Fruit fly (Drosophila melanogaster) S2 (cell line): ENCODE data around the gene CG33303.

Source experiments
- CG8478 ChIP-seq: fragments of >200 bp; optimal IDR thresholded peaks from 2 replicates; lab custom pipeline; 2018
- CTCF ChIP-seq, 2 experiments: fragments of >200 bp; optimal IDR thresholded peaks; 2 replicates each; lab custom pipeline; 2018

DNA sequence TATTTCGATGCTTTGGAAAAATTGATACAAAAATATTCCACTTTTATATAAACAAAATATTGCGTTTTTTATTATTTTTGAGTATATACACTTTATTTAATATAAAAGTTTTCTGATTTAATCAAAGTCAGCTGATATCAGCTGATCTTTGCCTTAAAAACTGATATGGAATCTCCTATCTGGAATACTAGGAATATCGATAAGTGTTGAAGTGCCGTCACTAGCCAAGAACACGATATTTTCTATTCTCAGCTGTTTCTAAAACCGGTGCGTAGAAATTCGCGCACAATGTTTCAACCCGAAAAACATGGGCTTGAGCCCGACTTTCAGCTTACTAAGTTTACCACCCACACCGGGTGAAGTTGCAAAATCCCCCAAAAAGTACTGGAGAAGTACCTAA is 33.1 kb downstream of the CG33303 start, which contains the start of gene Sps2:
- TF ChIP-seq CTCF (optimal IDR thresholded peaks at IDR 0.05; lab: Kevin White, UChicago) (no peak), CG8478 (lab: Kevin White, UChicago) (no peak)
